Fruit fly (Drosophila melanogaster) whole organism, embryonic: ENCODE data around the gene CG3104.

Experiments
- Aef1 ChIP-seq: fragments of 200-800 bp; sonication (Bioruptor generic); IDR thresholded peaks from 3 replicates; pipeline ENCODE4 v1.3.6; 2022; ENCODE audit warnings: missing biosample characterization, missing genetic modification characterization
- Blimp-1 ChIP-seq: fragments of 200-800 bp; sonication (Bioruptor generic); optimal IDR thresholded peaks from 3 replicates; lab custom pipeline; 2018; ENCODE audit warnings: missing biosample characterization, missing genetic modification characterization, mild to moderate bottlenecking, moderate library complexity, missing genetic modification reagents
- CG10267 ChIP-seq: fragments of 200-800 bp; sonication (Bioruptor generic); optimal IDR thresholded peaks from 2 replicates; lab custom pipeline; 2018; ENCODE audit warnings: missing biosample characterization, mild to moderate bottlenecking, missing genetic modification characterization, moderate library complexity
- CG11504 ChIP-seq: fragments of 200-800 bp; sonication (Bioruptor generic); optimal IDR thresholded peaks from 3 replicates; lab custom pipeline; 2019; ENCODE audit warnings: missing biosample characterization, mild to moderate bottlenecking, missing genetic modification characterization, moderate library complexity
- CG12155 ChIP-seq: fragments of 200-800 bp; sonication (Bioruptor generic); optimal IDR thresholded peaks from 3 replicates; lab custom pipeline; 2016; ENCODE audit warnings: missing biosample characterization, missing genetic modification characterization
- CG12744 ChIP-seq: fragments of 200-800 bp; sonication (Bioruptor generic); optimal IDR thresholded peaks from 2 replicates; lab custom pipeline; 2016; ENCODE audit warnings: missing biosample characterization, missing genetic modification characterization
- CG13424 ChIP-seq: fragments of 200-800 bp; sonication (Bioruptor generic); optimal IDR thresholded peaks from 2 replicates; lab custom pipeline; 2019; ENCODE audit warnings: missing biosample characterization, mild to moderate bottlenecking, missing genetic modification characterization, moderate library complexity
- CG13775 ChIP-seq: fragments of 200-800 bp; sonication (Bioruptor generic); optimal IDR thresholded peaks from 3 replicates; lab custom pipeline; 2017; ENCODE audit warnings: missing biosample characterization, mild to moderate bottlenecking, missing genetic modification characterization
- CG15269 ChIP-seq: fragments of 200-800 bp; sonication (Bioruptor generic); optimal IDR thresholded peaks from 2 replicates; lab custom pipeline; 2018; ENCODE audit warnings: missing biosample characterization, mild to moderate bottlenecking, missing genetic modification characterization, moderate library complexity
- CG1832 ChIP-seq: fragments of 200-800 bp; sonication (Bioruptor generic); optimal IDR thresholded peaks from 2 replicates; lab custom pipeline; 2017; ENCODE audit warnings: missing biosample characterization, mild to moderate bottlenecking, missing genetic modification characterization, inconsistent platforms
- CG2116 ChIP-seq: fragments of 200-800 bp; sonication (Bioruptor generic); optimal IDR thresholded peaks from 3 replicates; lab custom pipeline; 2018; ENCODE audit warnings: missing biosample characterization, mild to moderate bottlenecking, missing genetic modification characterization
- CG2202 ChIP-seq: fragments of 200-800 bp; sonication (Bioruptor generic); optimal IDR thresholded peaks from 2 replicates; lab custom pipeline; 2018; ENCODE audit warnings: missing biosample characterization, mild to moderate bottlenecking, missing genetic modification characterization
- CG2712 ChIP-seq: fragments of 200-800 bp; optimal IDR thresholded peaks from 3 replicates; lab custom pipeline; 2019; ENCODE audit warnings: missing biosample characterization, mild to moderate bottlenecking, missing genetic modification characterization, moderate library complexity
- CG32767 ChIP-seq: fragments of 200-800 bp; sonication (Bioruptor generic); IDR thresholded peaks from 2 replicates; pipeline ENCODE4 v1.3.6; 2022; ENCODE audit warnings: missing biosample characterization, missing genetic modification characterization
- CG3281 ChIP-seq: fragments of 200-800 bp; sonication (Bioruptor generic); optimal IDR thresholded peaks from 3 replicates; lab custom pipeline; 2017; ENCODE audit warnings: missing biosample characterization, mild to moderate bottlenecking, missing genetic modification characterization
- CG6654 ChIP-seq: fragments of 200-800 bp; sonication (Bioruptor generic); optimal IDR thresholded peaks from 2 replicates; lab custom pipeline; 2017; ENCODE audit warnings: missing biosample characterization, mild to moderate bottlenecking, missing genetic modification characterization
- CG7839 ChIP-seq: fragments of 200-800 bp; sonication (Bioruptor generic); optimal IDR thresholded peaks from 3 replicates; lab custom pipeline; 2018; ENCODE audit warnings: missing biosample characterization, mild to moderate bottlenecking, missing genetic modification characterization, moderate library complexity
- CG8944 ChIP-seq: fragments of 200-800 bp; sonication (Bioruptor generic); optimal IDR thresholded peaks from 3 replicates; lab custom pipeline; 2016; ENCODE audit warnings: missing biosample characterization, missing genetic modification characterization
- CG9609 ChIP-seq: fragments of 200-800 bp; sonication (Bioruptor generic); optimal IDR thresholded peaks from 3 replicates; lab custom pipeline; 2016; ENCODE audit warnings: missing biosample characterization, missing genetic modification characterization
- CG9876 ChIP-seq: fragments of 200-800 bp; sonication (Bioruptor generic); optimal IDR thresholded peaks from 2 replicates; lab custom pipeline; 2016; ENCODE audit warnings: missing biosample characterization, missing genetic modification characterization
- HLH4C ChIP-seq: fragments of 200-800 bp; sonication (Bioruptor generic); IDR thresholded peaks from 3 replicates; pipeline ENCODE4 v1.3.6; 2022; ENCODE audit warnings: missing biosample characterization, missing genetic modification characterization; ENCODE audit not compliant: partially characterized antibody
- Hr78 ChIP-seq, 2 experiments: fragments of 200-800 bp in 1 of 2; fragments of >200 bp in 1 of 2; sonication (Bioruptor generic) in 1 of 2; optimal IDR thresholded peaks; 2 replicates each; lab custom pipeline; 2017 to 2019; ENCODE audit warnings: missing biosample characterization in 2 of 2, missing genetic modification characterization in 2 of 2, mild to moderate bottlenecking in 1 of 2, moderate library complexity in 1 of 2
- Kr ChIP-seq: fragments of 200-800 bp; sonication (Bioruptor generic); optimal IDR thresholded peaks from 2 replicates; lab custom pipeline; 2017; ENCODE audit warnings: missing biosample characterization, mild to moderate bottlenecking, missing genetic modification characterization
- NC2β ChIP-seq: fragments of 200-800 bp; sonication (Bioruptor generic); optimal IDR thresholded peaks from 2 replicates; lab custom pipeline; 2016; ENCODE audit warnings: missing biosample characterization, missing genetic modification characterization
- PHDP ChIP-seq: fragments of 200-800 bp; sonication (Bioruptor generic); optimal IDR thresholded peaks from 3 replicates; lab custom pipeline; 2018; ENCODE audit warnings: missing biosample characterization, mild to moderate bottlenecking, missing genetic modification characterization, moderate library complexity
- Ptx1 ChIP-seq: fragments of 200-800 bp; sonication (Bioruptor generic); IDR thresholded peaks from 2 replicates; pipeline ENCODE4 v1.3.6; 2022; ENCODE audit warnings: missing biosample characterization, missing genetic modification characterization
- Scr ChIP-seq: fragments of 200-800 bp; sonication (Bioruptor generic); IDR thresholded peaks from 2 replicates; pipeline ENCODE4 v1.3.6; 2022; ENCODE audit warnings: missing biosample characterization, missing genetic modification characterization; ENCODE audit not compliant: partially characterized antibody
- Side ChIP-seq: fragments of 200-800 bp; sonication (Bioruptor generic); optimal IDR thresholded peaks from 2 replicates; lab custom pipeline; 2016; ENCODE audit warnings: missing biosample characterization, missing genetic modification characterization
- Stat92E ChIP-seq, 3 experiments: fragments of >200 bp in 2 of 3; fragments of 200-800 bp in 1 of 3; sonication (Bioruptor generic) in 1 of 3; optimal IDR thresholded peaks; 2 replicates each; lab custom pipeline; 2017 to 2019; ENCODE audit warnings: missing biosample characterization in 3 of 3, missing genetic modification characterization in 3 of 3, mild to moderate bottlenecking in 1 of 3, moderate library complexity in 1 of 3
- Tbp ChIP-seq: fragments of >200 bp; optimal IDR thresholded peaks from 2 replicates; lab custom pipeline; 2018; ENCODE audit warnings: missing biosample characterization, missing genetic modification characterization
- Trl ChIP-seq, 3 experiments: fragments of >200 bp in 2 of 3; fragments of 200-800 bp in 1 of 3; sonication (Bioruptor generic) in 1 of 3; optimal IDR thresholded peaks; 2 replicates in 1 of 3; 3 replicates in 2 of 3; lab custom pipeline; 2016 to 2017; ENCODE audit warnings: missing biosample characterization in 1 of 3, missing genetic modification characterization in 1 of 3
- amos ChIP-seq: fragments of 200-800 bp; sonication (Bioruptor generic); IDR thresholded peaks from 2 replicates; pipeline ENCODE4 v1.3.6; 2022; ENCODE audit warnings: missing biosample characterization, missing genetic modification characterization; ENCODE audit not compliant: partially characterized antibody
- aop ChIP-seq: fragments of 200-800 bp; sonication (Bioruptor generic); IDR thresholded peaks from 2 replicates; pipeline ENCODE4 v1.3.6; 2022; ENCODE audit warnings: missing biosample characterization, missing genetic modification characterization
- bab2 ChIP-seq: fragments of 200-800 bp; sonication (Bioruptor generic); optimal IDR thresholded peaks from 2 replicates; lab custom pipeline; 2016; ENCODE audit warnings: missing biosample characterization, missing genetic modification characterization
- bigmax ChIP-seq: fragments of 200-800 bp; sonication (Bioruptor generic); optimal IDR thresholded peaks from 2 replicates; lab custom pipeline; 2018; ENCODE audit warnings: missing biosample characterization, mild to moderate bottlenecking, missing genetic modification characterization
- dm ChIP-seq: fragments of 200-800 bp; sonication (Bioruptor generic); optimal IDR thresholded peaks from 3 replicates; lab custom pipeline; 2016; ENCODE audit warnings: missing biosample characterization, missing genetic modification characterization
- dysf ChIP-seq: fragments of 200-800 bp; sonication (Bioruptor generic); IDR thresholded peaks from 3 replicates; pipeline ENCODE4 v1.3.6; 2022; ENCODE audit warnings: missing biosample characterization, missing genetic modification characterization
- emc ChIP-seq: fragments of 200-800 bp; sonication (Bioruptor generic); optimal IDR thresholded peaks from 2 replicates; lab custom pipeline; 2016; ENCODE audit warnings: missing biosample characterization, missing genetic modification characterization
- jumu ChIP-seq: fragments of 200-800 bp; sonication (Bioruptor generic); optimal IDR thresholded peaks from 3 replicates; lab custom pipeline; 2016; ENCODE audit warnings: missing biosample characterization, missing genetic modification characterization
- row ChIP-seq: fragments of 200-800 bp; sonication (Bioruptor generic); IDR thresholded peaks from 3 replicates; pipeline ENCODE4 v1.3.6; 2022; ENCODE audit warnings: missing biosample characterization, missing genetic modification characterization
- slbo ChIP-seq: fragments of 200-800 bp; sonication (Bioruptor generic); IDR thresholded peaks from 2 replicates; pipeline ENCODE4 v1.3.6; 2022; ENCODE audit warnings: missing biosample characterization, missing genetic modification characterization
- slou ChIP-seq: fragments of 200-800 bp; sonication (Bioruptor generic); optimal IDR thresholded peaks from 3 replicates; lab custom pipeline; 2016; ENCODE audit warnings: missing biosample characterization, missing genetic modification characterization
- so ChIP-seq: fragments of 200-800 bp; sonication (Bioruptor generic); IDR thresholded peaks from 3 replicates; pipeline ENCODE4 v1.3.6; 2022; ENCODE audit warnings: missing biosample characterization, missing genetic modification characterization
- tgo ChIP-seq: fragments of 200-800 bp; sonication (Bioruptor generic); IDR thresholded peaks from 3 replicates; pipeline ENCODE4 v1.3.6; 2022; ENCODE audit warnings: missing biosample characterization, missing genetic modification characterization
- tio ChIP-seq: fragments of 200-800 bp; sonication (Bioruptor generic); optimal IDR thresholded peaks from 2 replicates; lab custom pipeline; 2017; ENCODE audit warnings: missing biosample characterization, missing genetic modification characterization, inconsistent platforms
- trem ChIP-seq: fragments of 200-800 bp; optimal IDR thresholded peaks from 3 replicates; lab custom pipeline; 2019; ENCODE audit warnings: missing biosample characterization, mild to moderate bottlenecking, missing genetic modification characterization, moderate library complexity
- ttk ChIP-seq: fragments of 200-800 bp; sonication (Bioruptor generic); IDR thresholded peaks from 2 replicates; pipeline ENCODE4 v2.1.2; 2022; ENCODE audit warnings: missing biosample characterization, missing genetic modification characterization
- vfl ChIP-seq: fragments of 200-800 bp; sonication (Bioruptor generic); optimal IDR thresholded peaks from 2 replicates; lab custom pipeline; 2016; ENCODE audit warnings: missing biosample characterization, missing genetic modification characterization
- wdn ChIP-seq: fragments of 200-800 bp; sonication (Bioruptor generic); IDR thresholded peaks from 2 replicates; pipeline ENCODE4 v1.3.6; 2022; ENCODE audit warnings: missing biosample characterization, missing genetic modification characterization
- wor ChIP-seq: fragments of 200-800 bp; sonication (Bioruptor generic); IDR thresholded peaks from 2 replicates; pipeline ENCODE4 v1.3.6; 2022; ENCODE audit warnings: missing biosample characterization, missing genetic modification characterization

The CG3104 gene

dm6 chr2L:2878188-2878587, 22.6 kb upstream of the CG3104 start, which contains the start of the genes Prx6a and Sbat (continued):
- peak; percentile 63 for TF ChIP-seq CG9876 (GFP tag; lab: Kevin White, UChicago)
- TF ChIP-seq trem (tag; lab: Kevin White, UChicago) = peak; percentile 79
- peak; percentile 97 for TF ChIP-seq row (GFP tag; lab: Robert Waterston, UW)
- no peak for TF ChIP-seq Hr78 (GFP tag; optimal IDR thresholded peaks at IDR 0.05; lab: Kevin White, UChicago)
- peak; percentile 44 for TF ChIP-seq dm
- no peak for TF ChIP-seq so (GFP tag; lab: Robert Waterston, UW)
- peak; percentile 70 for TF ChIP-seq Ptx1 (GFP tag; lab: Robert Waterston, UW)
- TF ChIP-seq aop (GFP tag; lab: Robert Waterston, UW) = no peak
- TF ChIP-seq emc (GFP tag; lab: Kevin White, UChicago) = peak; percentile 10
- peak; percentile 74 for TF ChIP-seq bab2 (GFP tag; lab: Kevin White, UChicago)
- TF ChIP-seq tgo (GFP tag; lab: Robert Waterston, UW) = peak; percentile 56; the same call in 2 of the 3 replicates
- TF ChIP-seq CG9609 (GFP tag; lab: Kevin White, UChicago) = peak; percentile 70
- TF ChIP-seq CG11504 (tag; lab: Kevin White, UChicago) = peak; percentile 69
- peak; percentile 79 for TF ChIP-seq slbo (GFP tag; lab: Robert Waterston, UW)
- TF ChIP-seq amos = peak; percentile 33; the same call in 1 of the 2 replicates
- no peak for TF ChIP-seq Tbp
- TF ChIP-seq CG2202 (tag; lab: Kevin White, UChicago) = peak; percentile 29
- TF ChIP-seq tio = no peak
- no peak for TF ChIP-seq slou (GFP tag; lab: Kevin White, UChicago)
- no peak for TF ChIP-seq HLH4C (GFP tag; lab: Robert Waterston, UW)
- peak; percentile 67 for TF ChIP-seq Aef1 (GFP tag; lab: Robert Waterston, UW)
- peak; percentile 64 for TF ChIP-seq CG12155 (GFP tag; lab: Kevin White, UChicago)
- peak; percentile 65 for TF ChIP-seq CG8944 (GFP tag; lab: Kevin White, UChicago)
- peak in 1 of 3 experiments; percentile 35 for TF ChIP-seq Stat92E (GFP tag; optimal IDR thresholded peaks at IDR 0.05; lab: Kevin White, UChicago)
- peak; percentile 29; the same call in 1 of the 2 replicates for TF ChIP-seq wor (GFP tag; lab: Robert Waterston, UW)
- no peak for TF ChIP-seq Kr (GFP tag; lab: Kevin White, UChicago)
- TF ChIP-seq jumu (GFP tag; lab: Kevin White, UChicago) = peak; percentile 74
- TF ChIP-seq bigmax (GFP tag; lab: Kevin White, UChicago) = no peak
- TF ChIP-seq Scr = peak; percentile 32; the same call in 1 of the 2 replicates
- peak; percentile 74 for TF ChIP-seq dysf (GFP tag; lab: Robert Waterston, UW)
- peak; percentile 58 for TF ChIP-seq Blimp-1 (GFP tag; lab: Kevin White, UChicago)
- TF ChIP-seq wdn (GFP tag; lab: Robert Waterston, UW) = peak; percentile 34; the same call in 1 of the 2 replicates
- TF ChIP-seq CG6654 (GFP tag; lab: Kevin White, UChicago) = no peak
- TF ChIP-seq CG1832 (GFP tag; lab: Kevin White, UChicago) = no peak
- no peak for TF ChIP-seq Trl (optimal IDR thresholded peaks at IDR 0.05; lab: Kevin White, UChicago)
- TF ChIP-seq Trl (GFP tag; optimal IDR thresholded peaks at IDR 0.05; lab: Kevin White, UChicago) = peak; percentile 83
- peak; percentile 69 for TF ChIP-seq CG13775 (GFP tag; lab: Kevin White, UChicago)
- 0 out of 2 replicates have a peak, but pooled peaks have one; percentile 8 for TF ChIP-seq ttk (GFP tag; lab: Robert Waterston, UW)
- peak; percentile 70 for TF ChIP-seq CG7839 (tag; lab: Kevin White, UChicago)
- peak; percentile 63 for TF ChIP-seq NC2β
- TF ChIP-seq CG12744 (GFP tag; lab: Kevin White, UChicago) = peak; percentile 57
- peak; percentile 58 for TF ChIP-seq CG10267
- TF ChIP-seq CG3281 (GFP tag; lab: Kevin White, UChicago) = peak; percentile 76
- TF ChIP-seq vfl (GFP tag; lab: Kevin White, UChicago) = peak; percentile 63
- peak; percentile 77 for TF ChIP-seq Side (GFP tag; lab: Kevin White, UChicago)
- no peak; the same call in 1 of the 2 replicates for TF ChIP-seq CG32767
- TF ChIP-seq CG15269 (tag; lab: Kevin White, UChicago) = peak; percentile 69
- TF ChIP-seq CG13424 = peak; percentile 88
- TF ChIP-seq CG2116 (GFP tag; lab: Kevin White, UChicago) = peak; percentile 69
- peak; percentile 84 for TF ChIP-seq CG2712 (tag; lab: Kevin White, UChicago)
- TF ChIP-seq PHDP (tag; lab: Kevin White, UChicago) = peak; percentile 67
